Fruit fly (Drosophila melanogaster) whole organism, pupa: Measurements from ENCODE around the gene CG4069.

Experiments
- CG10348 ChIP-seq: fragments of 200-800 bp; sonication (Bioruptor generic); IDR thresholded peaks from 2 replicates; pipeline ENCODE4 v1.3.6; 2022; ENCODE audit warnings: missing biosample characterization, missing genetic modification characterization
- CG12605 ChIP-seq: fragments of 200-800 bp; sonication (Bioruptor generic); IDR thresholded peaks from 2 replicates; pipeline ENCODE4 v1.3.6; 2022; ENCODE audit warnings: missing biosample characterization, missing genetic modification characterization
- CG13204 ChIP-seq: fragments of 200-800 bp; sonication (Bioruptor generic); optimal IDR thresholded peaks from 2 replicates; lab custom pipeline; 2018; ENCODE audit warnings: missing biosample characterization, mild to moderate bottlenecking, missing genetic modification characterization, moderate library complexity
- CG14655 ChIP-seq: fragments of 200-800 bp; sonication (Bioruptor generic); optimal IDR thresholded peaks from 3 replicates; lab custom pipeline; 2017; ENCODE audit warnings: mild to moderate bottlenecking, missing biosample characterization, missing genetic modification reagents, missing genetic modification characterization
- CG15710 ChIP-seq: fragments of 200-800 bp; sonication (Bioruptor generic); optimal IDR thresholded peaks from 2 replicates; lab custom pipeline; 2018; ENCODE audit warnings: missing biosample characterization, mild to moderate bottlenecking, missing genetic modification characterization, moderate library complexity
- CG17806 ChIP-seq: fragments of 200-800 bp; sonication (Bioruptor generic); optimal IDR thresholded peaks from 2 replicates; lab custom pipeline; 2018; ENCODE audit warnings: missing biosample characterization, mild to moderate bottlenecking, missing genetic modification characterization, moderate library complexity
- CG32121 ChIP-seq: fragments of 200-800 bp; sonication (Bioruptor generic); IDR thresholded peaks from 2 replicates; pipeline ENCODE4 v1.3.6; 2022; ENCODE audit warnings: missing biosample characterization, missing genetic modification characterization
- CG34367 ChIP-seq: fragments of 200-800 bp; sonication (Bioruptor generic); optimal IDR thresholded peaks from 2 replicates; lab custom pipeline; 2018; ENCODE audit warnings: missing biosample characterization, mild to moderate bottlenecking, missing genetic modification characterization
- CG8301 ChIP-seq: fragments of 200-800 bp; sonication (Bioruptor generic); optimal IDR thresholded peaks from 2 replicates; lab custom pipeline; 2018; ENCODE audit warnings: missing biosample characterization, mild to moderate bottlenecking, missing genetic modification characterization
- D1 ChIP-seq: fragments of 200-800 bp; sonication (Bioruptor generic); optimal IDR thresholded peaks from 2 replicates; lab custom pipeline; 2018; ENCODE audit warnings: missing biosample characterization, mild to moderate bottlenecking, missing genetic modification characterization, moderate library complexity
- EcR ChIP-seq: fragments of 200-800 bp; sonication (Bioruptor generic); optimal IDR thresholded peaks from 3 replicates; lab custom pipeline; 2019; ENCODE audit warnings: missing biosample characterization, missing genetic modification characterization, mild to moderate bottlenecking, moderate library complexity, missing genetic modification reagents
- Ets98B ChIP-seq: fragments of 200-800 bp; sonication (Bioruptor generic); IDR thresholded peaks from 2 replicates; pipeline ENCODE4 v1.3.6; 2022; ENCODE audit warnings: missing biosample characterization, missing genetic modification characterization
- Pif1A ChIP-seq: fragments of 200-800 bp; sonication (Bioruptor generic); optimal IDR thresholded peaks from 3 replicates; lab custom pipeline; 2016; ENCODE audit warnings: missing biosample characterization, missing genetic modification characterization
- Snoo ChIP-seq: fragments of 200-800 bp; sonication (Bioruptor generic); optimal IDR thresholded peaks from 3 replicates; lab custom pipeline; 2017; ENCODE audit warnings: missing biosample characterization, mild to moderate bottlenecking, missing genetic modification characterization, inconsistent platforms

DNA sequence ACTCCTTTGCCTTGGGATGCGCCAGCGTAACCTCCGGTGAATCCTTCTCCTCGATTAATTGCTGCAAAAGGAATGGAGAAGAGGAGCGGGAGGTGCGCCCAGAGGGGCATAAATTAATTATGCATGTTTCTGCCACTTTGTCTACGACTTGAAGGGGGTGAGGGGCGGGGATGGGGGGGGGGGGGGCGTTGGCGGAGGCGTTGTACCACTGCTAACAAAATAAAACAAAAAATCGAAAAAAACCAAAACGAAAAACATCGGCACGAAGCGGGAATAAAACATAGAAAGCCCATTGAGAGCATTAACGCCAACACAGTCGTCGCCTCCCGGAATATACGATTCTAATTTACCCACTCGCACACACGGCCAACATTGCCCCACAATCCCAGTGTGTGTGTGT, 27.9 kb upstream of the CG4069 start:
- TF ChIP-seq CG34367 (no peak), D1 (no peak), CG12605 (GFP tag; lab: Robert Waterston, UW) (no peak), CG10348 (no peak), EcR (GFP tag; lab: Kevin White, UChicago) (no peak), Ets98B (GFP tag; lab: Robert Waterston, UW) (no peak), CG17806 (tag; lab: Kevin White, UChicago) (no peak), Pif1A (GFP tag; lab: Kevin White, UChicago) (no peak), CG15710 (no peak), Snoo (tag; lab: Kevin White, UChicago) (no peak), CG13204 (GFP tag; lab: Kevin White, UChicago) (no peak), CG8301 (tag; lab: Kevin White, UChicago) (no peak), CG32121 (no peak), CG14655 (GFP tag; lab: Kevin White, UChicago) (no peak)
